Comparison of ENCODE assay signal across 1 worm cellular context in genomic region chrX:1853596-1853995, ce11.
TF ChIP-seq lines count a peak whose summit lies in the region.

Gene T26C11.9, minus strand, starts transcription at chrX:1853849.

TF ChIP-seq in whole organism, L2 larva, 48 proteins besides CTCF, POLR2A, EP300 and RAD21 (continued from another document):
- TF ChIP-seq blmp-1 (tag; optimal IDR thresholded peaks at IDR 0.05; lab: Kevin White, UChicago; ENCODE audit: insufficient read depth) = peak; percentile 22
- TF ChIP-seq nhr-25 (tag; optimal IDR thresholded peaks at IDR 0.05; lab: Kevin White, UChicago) = no peak
